Worm (Caenorhabditis elegans) whole organism, L4 larva: Measurements from ENCODE around the gene ZK154.6.

Experiments used
- F44E2.7 ChIP-seq: fragments of 200-800 bp; sonication (Bioruptor generic); IDR thresholded peaks from 2 replicates; pipeline ENCODE4 v2.1.2; 2022; ENCODE audit warnings: missing genetic modification characterization, missing compliant biosample characterization
- R02D3.7 ChIP-seq: fragments of 150-350 bp; sonication (generic microtip); optimal IDR thresholded peaks from 3 replicates; lab custom pipeline; 2014; ENCODE audit warnings: missing biosample characterization, missing genetic modification characterization
- Y105C5A.15 ChIP-seq: fragments of 200-800 bp; sonication (Bioruptor generic); IDR thresholded peaks from 2 replicates; pipeline ENCODE4 v1.3.6; 2022; ENCODE audit warnings: missing genetic modification characterization, missing compliant biosample characterization
- Y5F2A.4 ChIP-seq: fragments of 200-800 bp; sonication (Bioruptor generic); optimal IDR thresholded peaks from 2 replicates; lab custom pipeline; 2018; ENCODE audit warnings: mild to moderate bottlenecking, missing genetic modification characterization, missing compliant biosample characterization
- arid-1 ChIP-seq: fragments of 200-800 bp; sonication (Bioruptor generic); conservative IDR thresholded peaks from 2 replicates; pipeline ENCODE4 v1.3.6; 2022; ENCODE audit warnings: missing genetic modification reagents, missing genetic modification characterization, missing compliant biosample characterization
- attf-4 ChIP-seq: sonication (generic microtip); optimal IDR thresholded peaks from 3 replicates; lab custom pipeline; 2017; ENCODE audit warnings: missing biosample characterization, missing genetic modification characterization
- ceh-32 ChIP-seq: sonication (generic microtip); optimal IDR thresholded peaks from 2 replicates; lab custom pipeline; 2016; ENCODE audit warnings: mild to moderate bottlenecking, missing genetic modification characterization, missing compliant biosample characterization; ENCODE audit not compliant: poor library complexity
- ceh-62 ChIP-seq: sonication (generic microtip); optimal IDR thresholded peaks from 2 replicates; lab custom pipeline; 2017; ENCODE audit warnings: missing biosample characterization, missing genetic modification characterization
- cey-2 ChIP-seq: sonication (generic microtip); optimal IDR thresholded peaks from 3 replicates; lab custom pipeline; 2017; ENCODE audit warnings: missing genetic modification characterization, mild to moderate bottlenecking, missing compliant biosample characterization, antibody characterized with exemption, borderline replicate concordance; ENCODE audit not compliant: insufficient read depth
- ctbp-1 ChIP-seq: fragments of 200-800 bp; sonication (Bioruptor generic); IDR thresholded peaks from 2 replicates; pipeline ENCODE4 v1.3.6; 2022; ENCODE audit warnings: missing genetic modification reagents, missing genetic modification characterization, missing compliant biosample characterization
- daf-12 ChIP-seq: fragments of 150-350 bp; optimal IDR thresholded peaks from 2 replicates; lab custom pipeline; 2014; ENCODE audit warnings: missing biosample characterization, missing genetic modification reagents, missing genetic modification characterization
- daf-16 ChIP-seq, 3 experiments: sonication (generic microtip); optimal IDR thresholded peaks; 2 replicates each; lab custom pipeline; 2016 to 2017; ENCODE audit warnings: missing genetic modification characterization in 3 of 3, missing genetic modification reagents in 3 of 3, mild to moderate bottlenecking in 2 of 3, missing compliant biosample characterization in 2 of 3, missing biosample characterization in 1 of 3, moderate library complexity in 1 of 3
- daf-19 ChIP-seq: fragments of 200-800 bp; sonication (Bioruptor generic); conservative IDR thresholded peaks from 2 replicates; pipeline ENCODE4 v1.3.6; 2022; ENCODE audit warnings: missing genetic modification characterization, missing compliant biosample characterization
- dmd-6 ChIP-seq: fragments of 200-800 bp; sonication (Bioruptor generic); IDR thresholded peaks from 2 replicates; pipeline ENCODE4 v1.3.6; 2022; ENCODE audit warnings: missing genetic modification reagents, missing genetic modification characterization, missing compliant biosample characterization
- dmd-8 ChIP-seq: fragments of 200-800 bp; sonication (Bioruptor generic); IDR thresholded peaks from 2 replicates; pipeline ENCODE4 v1.3.6; 2022; ENCODE audit warnings: missing genetic modification characterization, missing compliant biosample characterization
- dmd-9 ChIP-seq: fragments of 200-800 bp; sonication (Bioruptor generic); IDR thresholded peaks from 2 replicates; pipeline ENCODE4 v1.3.6; 2022; ENCODE audit warnings: missing genetic modification reagents, missing genetic modification characterization, missing compliant biosample characterization
- dpl-1 ChIP-seq: fragments of 150-350 bp; optimal IDR thresholded peaks from 2 replicates; lab custom pipeline; 2014; ENCODE audit warnings: missing biosample characterization, missing genetic modification reagents, missing genetic modification characterization
- egl-27 ChIP-seq: sonication (generic microtip); optimal IDR thresholded peaks from 3 replicates; lab custom pipeline; 2017; ENCODE audit warnings: missing biosample characterization, missing genetic modification reagents, missing genetic modification characterization
- hlh-30 ChIP-seq: sonication (generic microtip); optimal IDR thresholded peaks from 2 replicates; lab custom pipeline; 2017; ENCODE audit warnings: antibody characterized with exemption, mild to moderate bottlenecking, missing genetic modification characterization, missing compliant biosample characterization; ENCODE audit not compliant: insufficient read depth
- hmg-1.1 ChIP-seq: fragments of 200-800 bp; sonication (Bioruptor generic); IDR thresholded peaks from 2 replicates; pipeline ENCODE4 v1.3.6; 2022; ENCODE audit warnings: missing genetic modification reagents, missing genetic modification characterization, missing compliant biosample characterization
- lin-1 ChIP-seq: fragments of 200-800 bp; sonication (Bioruptor generic); IDR thresholded peaks from 2 replicates; pipeline ENCODE4 v1.3.6; 2022; ENCODE audit warnings: missing genetic modification reagents, missing genetic modification characterization, missing compliant biosample characterization
- lin-13 ChIP-seq: fragments of 150-350 bp; optimal IDR thresholded peaks from 2 replicates; lab custom pipeline; 2014; ENCODE audit warnings: missing biosample characterization, missing genetic modification reagents, missing genetic modification characterization
- lin-15B ChIP-seq: fragments of 150-350 bp; sonication (generic microtip); optimal IDR thresholded peaks from 3 replicates; lab custom pipeline; 2014; ENCODE audit warnings: missing biosample characterization, missing genetic modification characterization
- lin-29 ChIP-seq: fragments of 200-800 bp; sonication (Bioruptor generic); IDR thresholded peaks from 2 replicates; pipeline ENCODE4 v1.3.6; 2022; ENCODE audit warnings: missing genetic modification reagents, missing genetic modification characterization, missing compliant biosample characterization
- lin-39 ChIP-seq: fragments of 150-350 bp; optimal IDR thresholded peaks from 2 replicates; lab custom pipeline; 2014; ENCODE audit warnings: missing biosample characterization, missing genetic modification reagents, missing genetic modification characterization
- lsy-2 ChIP-seq, 2 experiments: fragments of 150-350 bp in 1 of 2; sonication (generic microtip) in 1 of 2; optimal IDR thresholded peaks; 2 replicates each; lab custom pipeline; 2014 to 2017; ENCODE audit warnings: missing biosample characterization in 2 of 2, missing genetic modification characterization in 2 of 2
- mep-1 ChIP-seq: fragments of 150-350 bp; sonication (generic microtip); optimal IDR thresholded peaks from 3 replicates; lab custom pipeline; 2014; ENCODE audit warnings: missing biosample characterization, missing genetic modification characterization
- mxl-3 ChIP-seq: fragments of 200-800 bp; sonication (Bioruptor generic); optimal IDR thresholded peaks from 2 replicates; lab custom pipeline; 2018; ENCODE audit warnings: mild to moderate bottlenecking, missing genetic modification characterization, missing compliant biosample characterization
- nhr-10 ChIP-seq: fragments of 150-350 bp; optimal IDR thresholded peaks from 2 replicates; lab custom pipeline; 2014; ENCODE audit warnings: missing biosample characterization, missing genetic modification characterization
- nhr-102 ChIP-seq: sonication (generic microtip); optimal IDR thresholded peaks from 2 replicates; lab custom pipeline; 2016; ENCODE audit warnings: mild to moderate bottlenecking, missing genetic modification characterization, moderate library complexity, missing compliant biosample characterization
- nhr-111 ChIP-seq: fragments of 200-800 bp; sonication (Bioruptor generic); optimal IDR thresholded peaks from 2 replicates; lab custom pipeline; 2018; ENCODE audit warnings: mild to moderate bottlenecking, missing genetic modification characterization, missing compliant biosample characterization
- nhr-237 ChIP-seq: sonication (generic microtip); optimal IDR thresholded peaks from 2 replicates; lab custom pipeline; 2017; ENCODE audit warnings: missing biosample characterization, missing genetic modification characterization
- nhr-25 ChIP-seq: sonication (generic microtip); optimal IDR thresholded peaks from 2 replicates; lab custom pipeline; 2017; ENCODE audit warnings: missing genetic modification characterization, mild to moderate bottlenecking, missing compliant biosample characterization, antibody characterized with exemption, moderate library complexity, borderline replicate concordance; ENCODE audit not compliant: insufficient read depth
- nhr-42 ChIP-seq: fragments of 200-800 bp; sonication (Bioruptor generic); IDR thresholded peaks from 2 replicates; pipeline ENCODE4 v1.3.6; 2022; ENCODE audit warnings: missing genetic modification characterization, missing compliant biosample characterization
- nhr-48 ChIP-seq: sonication (generic microtip); optimal IDR thresholded peaks from 2 replicates; lab custom pipeline; 2016; ENCODE audit warnings: mild to moderate bottlenecking, missing genetic modification characterization, missing compliant biosample characterization
- nhr-6 ChIP-seq: fragments of 150-350 bp; optimal IDR thresholded peaks from 2 replicates; lab custom pipeline; 2014; ENCODE audit warnings: missing biosample characterization, missing genetic modification characterization
- nhr-76 ChIP-seq: fragments of 150-350 bp; optimal IDR thresholded peaks from 2 replicates; lab custom pipeline; 2014; ENCODE audit warnings: missing biosample characterization, missing genetic modification characterization
- php-3 ChIP-seq: fragments of 200-800 bp; sonication (Bioruptor generic); IDR thresholded peaks from 2 replicates; pipeline ENCODE4 v1.3.6; 2022; ENCODE audit warnings: missing genetic modification reagents, missing genetic modification characterization, missing compliant biosample characterization
- pqm-1 ChIP-seq: sonication (generic microtip); optimal IDR thresholded peaks from 2 replicates; lab custom pipeline; 2017; ENCODE audit warnings: missing biosample characterization, missing genetic modification characterization
- rbr-2 ChIP-seq: sonication (generic microtip); optimal IDR thresholded peaks from 2 replicates; lab custom pipeline; 2016; ENCODE audit warnings: missing genotype, missing genetic modification characterization, missing compliant biosample characterization
- saeg-2 ChIP-seq: fragments of 200-800 bp; sonication (Bioruptor generic); IDR thresholded peaks from 2 replicates; pipeline ENCODE4 v1.3.6; 2022; ENCODE audit warnings: missing genetic modification reagents, missing genetic modification characterization, missing compliant biosample characterization
- sdz-12 ChIP-seq: fragments of 200-800 bp; sonication (Bioruptor generic); optimal IDR thresholded peaks from 2 replicates; lab custom pipeline; 2018; ENCODE audit warnings: mild to moderate bottlenecking, missing genetic modification characterization, missing compliant biosample characterization
- spr-3 ChIP-seq: fragments of 200-800 bp; sonication (Bioruptor generic); optimal IDR thresholded peaks from 2 replicates; lab custom pipeline; 2018; ENCODE audit warnings: mild to moderate bottlenecking, missing genetic modification characterization, missing compliant biosample characterization
- tra-1 ChIP-seq: fragments of 200-800 bp; sonication (Bioruptor generic); IDR thresholded peaks from 2 replicates; pipeline ENCODE4 v1.3.6; 2022; ENCODE audit warnings: missing genetic modification reagents, missing genetic modification characterization, missing compliant biosample characterization
- unc-130 ChIP-seq: sonication (generic microtip); optimal IDR thresholded peaks from 2 replicates; lab custom pipeline; 2016; ENCODE audit warnings: missing genetic modification reagents, missing genetic modification characterization, missing compliant biosample characterization
- zfp-3 ChIP-seq: fragments of 200-800 bp; sonication (Bioruptor generic); conservative IDR thresholded peaks from 2 replicates; pipeline ENCODE4 v1.3.6; 2022; ENCODE audit warnings: missing genetic modification reagents, missing genetic modification characterization, missing compliant biosample characterization
- zip-11 ChIP-seq: fragments of 200-800 bp; sonication (Bioruptor generic); IDR thresholded peaks from 2 replicates; pipeline ENCODE4 v1.3.6; 2022; ENCODE audit warnings: missing genetic modification characterization, missing compliant biosample characterization
- zip-2 ChIP-seq: fragments of 150-350 bp; optimal IDR thresholded peaks from 2 replicates; lab custom pipeline; 2014; ENCODE audit warnings: missing biosample characterization, missing genetic modification characterization
- ztf-11 ChIP-seq: fragments of 150-350 bp; optimal IDR thresholded peaks from 2 replicates; lab custom pipeline; 2014; ENCODE audit warnings: missing biosample characterization, missing genetic modification characterization
- ztf-7 ChIP-seq: fragments of 150-350 bp; optimal IDR thresholded peaks from 2 replicates; lab custom pipeline; 2014; ENCODE audit warnings: missing biosample characterization, missing genetic modification characterization

Gene ZK154.6

ce11 chrX:7794306-7794743 lies 962 bp upstream of the ZK154.6 start (continued):
- TF ChIP-seq daf-16 (GFP tag; optimal IDR thresholded peaks at IDR 0.05; lab: Kevin White, UChicago) (peak; percentile 47 to 81), daf-16 (tag; optimal IDR thresholded peaks at IDR 0.05; lab: Kevin White, UChicago) (peak; percentile 55), attf-4 (tag; lab: Kevin White, UChicago) (no peak), mxl-3 (GFP tag; lab: Kevin White, UChicago) (peak; percentile 54), zip-11 (GFP tag; lab: Robert Waterston, UW) (no peak), lin-39 (tag; lab: Kevin White, UChicago) (no peak), F44E2.7 (no peak), sdz-12 (peak; percentile 71), lin-13 (GFP tag; lab: Kevin White, UChicago) (no peak), ztf-7 (tag; lab: Kevin White, UChicago) (peak; percentile 7), nhr-48 (tag; lab: Kevin White, UChicago) (peak; percentile 60), nhr-102 (tag; lab: Kevin White, UChicago) (peak; percentile 75), dmd-8 (GFP tag; lab: Robert Waterston, UW) (peak; percentile 83), R02D3.7 (tag; lab: Kevin White, UChicago) (no peak), nhr-76 (tag; lab: Kevin White, UChicago) (no peak), ceh-62 (no peak), daf-19 (GFP tag; lab: Robert Waterston, UW) (peak; percentile 36; the same call in 1 of the 2 replicates), nhr-10 (tag; lab: Kevin White, UChicago) (no peak), ceh-32 (tag; lab: Kevin White, UChicago) (no peak), ztf-11 (tag; lab: Kevin White, UChicago) (no peak), unc-130 (GFP tag; lab: Kevin White, UChicago) (peak; percentile 4), lin-29 (GFP tag; lab: Robert Waterston, UW) (no peak), nhr-25 (tag; lab: Kevin White, UChicago) (peak; percentile 1), Y105C5A.15 (0 out of 2 replicates have a peak, but pooled peaks have one; percentile 4), nhr-42 (peak; percentile 43; the same call in 1 of the 2 replicates), dpl-1 (GFP tag; lab: Kevin White, UChicago) (peak; percentile 26), lin-1 (GFP tag; lab: Robert Waterston, UW) (0 out of 2 replicates have a peak, but pooled peaks have one; percentile 32), nhr-111 (no peak), hmg-1.1 (GFP tag; lab: Robert Waterston, UW) (peak; percentile 80), php-3 (GFP tag; lab: Robert Waterston, UW) (no peak), lin-15B (no peak), dmd-6 (peak; percentile 48; the same call in 1 of the 2 replicates), egl-27 (tag; lab: Kevin White, UChicago) (no peak), zip-2 (tag; lab: Kevin White, UChicago) (no peak), zfp-3 (GFP tag; lab: Robert Waterston, UW) (0 out of 2 replicates have a peak, but pooled peaks have one; percentile 25), nhr-6 (no peak), nhr-237 (tag; lab: Kevin White, UChicago) (no peak), spr-3 (GFP tag; lab: Kevin White, UChicago) (peak; percentile 24), saeg-2 (GFP tag; lab: Robert Waterston, UW) (no peak), arid-1 (no peak), daf-12 (no peak), mep-1 (tag; lab: Kevin White, UChicago) (peak; percentile 40), rbr-2 (tag; lab: Kevin White, UChicago) (peak; percentile 45), pqm-1 (no peak), lsy-2 (tag; optimal IDR thresholded peaks at IDR 0.05; lab: Kevin White, UChicago) (peak in 1 of 2 experiments; percentile 47), dmd-9 (GFP tag; lab: Robert Waterston, UW) (peak; percentile 72; the same call in 1 of the 2 replicates), hlh-30 (tag; lab: Kevin White, UChicago) (peak; percentile 48), cey-2 (no peak), ctbp-1 (peak; percentile 83), Y5F2A.4 (peak; percentile 38), tra-1 (GFP tag; lab: Robert Waterston, UW) (no peak)
